Worm (Caenorhabditis elegans): ENCODE measurements around the gene del-9.

Gene del-9

ce11 chrX:3602622-3603021 lies 14.5 kb downstream of the del-9 start:
- no peak for TF ChIP-seq snpc-4 (tag; optimal IDR thresholded peaks at IDR 0.05)
- TF ChIP-seq eor-1 (tag; optimal IDR thresholded peaks at IDR 0.05) = no peak
- no peak for TF ChIP-seq nhr-43 (tag; optimal IDR thresholded peaks at IDR 0.05; ENCODE audit: poor library complexity, severe bottlenecking)
- no peak for TF ChIP-seq mml-1 (tag; optimal IDR thresholded peaks at IDR 0.05)
- no peak for TF ChIP-seq nhr-25 (tag; optimal IDR thresholded peaks at IDR 0.05)
- no peak for TF ChIP-seq sea-2 (GFP tag; optimal IDR thresholded peaks at IDR 0.05)
- no peak for TF ChIP-seq mdl-1 (tag; optimal IDR thresholded peaks at IDR 0.05)
- no peak for TF ChIP-seq nhr-76 (tag; optimal IDR thresholded peaks at IDR 0.05)
- TF ChIP-seq daf-12 (tag; optimal IDR thresholded peaks at IDR 0.05) = no peak
- TF ChIP-seq ama-1 (optimal IDR thresholded peaks at IDR 0.05) = no peak

- no peak for TF ChIP-seq snpc-4 (tag; optimal IDR thresholded peaks at IDR 0.05)
- TF ChIP-seq nhr-237 (tag; optimal IDR thresholded peaks at IDR 0.05) = no peak
- TF ChIP-seq nhr-12 (tag; optimal IDR thresholded peaks at IDR 0.05) = no peak
- no peak for TF ChIP-seq mml-1 (tag; optimal IDR thresholded peaks at IDR 0.05)
- TF ChIP-seq daf-12 (tag; optimal IDR thresholded peaks at IDR 0.05) = no peak
- no peak for TF ChIP-seq unc-62 (GFP tag; optimal IDR thresholded peaks at IDR 0.05)
- TF ChIP-seq lin-39 (tag; optimal IDR thresholded peaks at IDR 0.05) = no peak
- TF ChIP-seq fos-1 (tag; optimal IDR thresholded peaks at IDR 0.05) = no peak
Observed at ce11 chrX:3601531-3601930, 15.6 kb downstream of the del-9 start, which contains the start of gene C18B2.3. TSS of gene C18B2.3 (plus strand) at chrX:3601831.

- TF ChIP-seq elt-2 (tag; optimal IDR thresholded peaks at IDR 0.05) = peak; percentile 67
- TF ChIP-seq pqm-1 (tag; optimal IDR thresholded peaks at IDR 0.05) = peak; percentile 69
- TF ChIP-seq nhr-76 (tag; optimal IDR thresholded peaks at IDR 0.05) = no peak
- TF ChIP-seq pha-4 (tag; optimal IDR thresholded peaks at IDR 0.05) = peak; percentile 32
- TF ChIP-seq nhr-77 (tag; optimal IDR thresholded peaks at IDR 0.05) = no peak
Observed at ce11 chrX:3600390-3600789, 16.7 kb downstream of the del-9 start, which contains the start of gene cgr-1. TSS of gene cgr-1 (minus strand) at chrX:3600457.

- TF ChIP-seq egl-5 (tag; optimal IDR thresholded peaks at IDR 0.05) (peak; percentile 94), fkh-10 (GFP tag; optimal IDR thresholded peaks at IDR 0.05) (no peak), ztf-4 (tag; optimal IDR thresholded peaks at IDR 0.05) (no peak)
Observed at ce11 chrX:3599860-3600259, 17.3 kb downstream of the del-9 start.

ce11 chrX:3596967-3597366 lies 20.2 kb downstream of the del-9 start:
- TF ChIP-seq nhr-23 (tag; optimal IDR thresholded peaks at IDR 0.05) (peak; percentile 87), unc-62 (GFP tag; optimal IDR thresholded peaks at IDR 0.05) (no peak)

ce11 chrX:3596303-3596772 lies 20.8 kb downstream of the del-9 start, which contains the start of gene T27A10.6:
TSS of gene T27A10.6 (minus strand) at chrX:3596353.
- TF ChIP-seq lin-39 (tag; optimal IDR thresholded peaks at IDR 0.05) (no peak), nhr-23 (tag; optimal IDR thresholded peaks at IDR 0.05) (peak; percentile 51), ztf-11 (tag; optimal IDR thresholded peaks at IDR 0.05) (no peak), nhr-76 (tag; optimal IDR thresholded peaks at IDR 0.05) (no peak), nhr-43 (tag; optimal IDR thresholded peaks at IDR 0.05; ENCODE audit: poor library complexity, severe bottlenecking) (peak; percentile 44)

ce11 chrX:3590510-3590909 lies 26.6 kb downstream of the del-9 start:
- TF ChIP-seq nhr-67 (tag; optimal IDR thresholded peaks at IDR 0.05) = no peak
- no peak for TF ChIP-seq R02D3.7 (tag; optimal IDR thresholded peaks at IDR 0.05)
- no peak for TF ChIP-seq snpc-4 (tag; optimal IDR thresholded peaks at IDR 0.05)
- TF ChIP-seq ceh-16 (tag; optimal IDR thresholded peaks at IDR 0.05) = no peak
- no peak for TF ChIP-seq nhr-76 (tag; optimal IDR thresholded peaks at IDR 0.05)
- no peak for TF ChIP-seq ama-1 (optimal IDR thresholded peaks at IDR 0.05)
- no peak for TF ChIP-seq nhr-25 (tag; optimal IDR thresholded peaks at IDR 0.05)
- no peak for TF ChIP-seq pha-4 (tag; optimal IDR thresholded peaks at IDR 0.05)
- no peak for TF ChIP-seq ztf-11 (tag; optimal IDR thresholded peaks at IDR 0.05)
- TF ChIP-seq unc-39 (tag; optimal IDR thresholded peaks at IDR 0.05) = no peak
- no peak for TF ChIP-seq ZK546.5 (tag; optimal IDR thresholded peaks at IDR 0.05)
- TF ChIP-seq nhr-11 (tag; optimal IDR thresholded peaks at IDR 0.05) = no peak
- TF ChIP-seq ceh-28 (tag; optimal IDR thresholded peaks at IDR 0.05) = no peak
